Fruit fly (Drosophila melanogaster) whole organism, embryonic: ENCODE data around the gene Rab10.

Source experiments
- CG12942 ChIP-seq: fragments of 200-800 bp; sonication (Bioruptor generic); optimal IDR thresholded peaks from 3 replicates; lab custom pipeline; 2016; ENCODE audit warnings: missing biosample characterization, missing genetic modification characterization
- Fer3 ChIP-seq: fragments of 200-800 bp; sonication (Bioruptor generic); optimal IDR thresholded peaks from 2 replicates; lab custom pipeline; 2018; ENCODE audit warnings: missing biosample characterization, mild to moderate bottlenecking, missing genetic modification characterization, moderate library complexity
- Hand ChIP-seq: fragments of 200-800 bp; sonication (Bioruptor generic); optimal IDR thresholded peaks from 2 replicates; lab custom pipeline; 2017; ENCODE audit warnings: mild to moderate bottlenecking, missing biosample characterization, missing genetic modification reagents, missing genetic modification characterization
- p53 ChIP-seq: fragments of 200-800 bp; sonication (Bioruptor generic); optimal IDR thresholded peaks from 2 replicates; lab custom pipeline; 2016; ENCODE audit warnings: missing biosample characterization, missing genetic modification characterization
- zen2 ChIP-seq: fragments of 200-800 bp; sonication (Bioruptor generic); IDR thresholded peaks from 3 replicates; pipeline ENCODE4 v1.3.6; 2022; ENCODE audit warnings: missing biosample characterization, missing genetic modification characterization; ENCODE audit not compliant: partially characterized antibody

DNA sequence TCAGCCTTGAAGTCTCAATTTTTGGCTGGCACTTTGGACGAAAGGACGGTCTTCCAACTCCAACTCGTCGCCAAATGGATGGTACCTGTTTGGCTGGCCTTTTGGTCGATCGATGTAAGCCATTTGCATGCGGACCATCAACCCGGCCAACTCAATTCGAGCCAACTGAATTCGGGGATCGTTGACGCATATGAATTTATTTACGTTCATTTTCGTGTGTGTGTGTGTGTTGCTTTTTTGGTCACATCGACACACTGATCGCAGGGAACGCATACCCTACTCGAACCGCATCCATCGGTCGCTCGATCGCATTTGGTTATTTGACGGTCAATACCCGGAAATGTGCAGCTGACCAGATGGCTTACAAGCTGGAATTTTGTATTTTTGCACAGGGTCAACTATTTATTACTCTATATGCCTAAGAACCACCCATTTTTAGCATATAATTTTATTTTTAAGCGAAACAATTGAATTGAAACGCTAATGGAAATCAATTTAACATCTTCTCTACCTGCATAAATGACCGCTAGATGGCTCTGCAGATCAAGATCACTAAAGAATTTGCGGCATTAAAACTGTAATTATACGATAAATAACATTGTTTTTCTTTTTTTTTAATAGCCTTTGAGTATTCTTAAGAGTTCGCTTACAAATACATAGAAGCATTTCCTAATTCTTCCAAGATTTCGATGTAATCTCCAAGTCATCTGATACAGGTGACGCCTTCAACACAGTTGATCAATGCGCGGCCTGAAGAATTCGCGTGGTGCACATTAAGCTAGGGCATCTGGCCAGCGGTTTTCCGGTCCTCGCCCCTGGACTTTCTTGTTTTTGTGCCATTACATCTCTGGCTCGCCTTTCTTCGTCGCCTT is 12.2 kb upstream of the Rab10 start:
- TF ChIP-seq CG12942 (GFP tag; lab: Kevin White, UChicago): no peak
- TF ChIP-seq zen2 (GFP tag; lab: Robert Waterston, UW): no peak
- no peak for TF ChIP-seq p53 (GFP tag; lab: Kevin White, UChicago)
- no peak for TF ChIP-seq Fer3 (tag; lab: Kevin White, UChicago)
- no peak for TF ChIP-seq Hand
